Fruit fly (Drosophila melanogaster): Measurements from ENCODE around the gene CG10631.

Gene CG10631

dm6 chr2L:19735635-19736109 is 21.0 kb downstream of the CG10631 start, which contains the start of the genes CG10462 and Nf-YB (continued):
- TF ChIP-seq stwl (tag; optimal IDR thresholded peaks at IDR 0.05) (peak; percentile 88), zen (tag; optimal IDR thresholded peaks at IDR 0.05) (peak; percentile 8), E2f1 (GFP tag; IDR thresholded peaks at IDR 0.05) (no peak), Drgx (GFP tag; IDR thresholded peaks at IDR 0.05) (no peak), row (GFP tag; IDR thresholded peaks at IDR 0.05) (no peak), her (GFP tag; optimal IDR thresholded peaks at IDR 0.05) (no peak), HmgD (GFP tag; optimal IDR thresholded peaks at IDR 0.05) (peak; percentile 66), gem (tag; optimal IDR thresholded peaks at IDR 0.05) (no peak), Dip3 (GFP tag; optimal IDR thresholded peaks at IDR 0.05) (peak; percentile 45), CG17912 (GFP tag; optimal IDR thresholded peaks at IDR 0.05) (no peak), CG16863 (GFP tag; optimal IDR thresholded peaks at IDR 0.05) (no peak), odd (GFP tag; optimal IDR thresholded peaks at IDR 0.05) (no peak), Atf-2 (GFP tag; optimal IDR thresholded peaks at IDR 0.05) (no peak), dan (GFP tag; IDR thresholded peaks at IDR 0.05) (no peak), usp (GFP tag; optimal IDR thresholded peaks at IDR 0.05) (no peak), kay (GFP tag; optimal IDR thresholded peaks at IDR 0.05) (no peak), nom (GFP tag; optimal IDR thresholded peaks at IDR 0.05) (no peak), scrt (GFP tag; optimal IDR thresholded peaks at IDR 0.05) (no peak), CG3995 (GFP tag; optimal IDR thresholded peaks at IDR 0.05) (peak; percentile 16), Jarid2 (GFP tag; optimal IDR thresholded peaks at IDR 0.05) (no peak), CG3407 (GFP tag; optimal IDR thresholded peaks at IDR 0.05) (no peak), CG32767 (GFP tag; IDR thresholded peaks at IDR 0.05) (no peak), CG4404 (GFP tag; IDR thresholded peaks at IDR 0.05) (no peak), CG31388 (GFP tag; optimal IDR thresholded peaks at IDR 0.05) (no peak), CG30431 (GFP tag; optimal IDR thresholded peaks at IDR 0.05) (no peak), CG12744 (GFP tag; optimal IDR thresholded peaks at IDR 0.05) (no peak), lmd (GFP tag; IDR thresholded peaks at IDR 0.05) (no peak), corto (GFP tag; optimal IDR thresholded peaks at IDR 0.05) (no peak), CG8359 (GFP tag; optimal IDR thresholded peaks at IDR 0.05; ENCODE audit: borderline replicate concordance) (no peak), Hand (GFP tag; optimal IDR thresholded peaks at IDR 0.05) (no peak), run (tag; optimal IDR thresholded peaks at IDR 0.05) (no peak), Dll (GFP tag; IDR thresholded peaks at IDR 0.05; ENCODE audit: partially characterized antibody) (peak; percentile 85), ara (GFP tag; IDR thresholded peaks at IDR 0.05) (no peak), chm (GFP tag; IDR thresholded peaks at IDR 0.05) (no peak), CG7372 (GFP tag; IDR thresholded peaks at IDR 0.05) (no peak), CG13296 (GFP tag; optimal IDR thresholded peaks at IDR 0.05) (no peak), ap (GFP tag; IDR thresholded peaks at IDR 0.05) (no peak), CG4707 (GFP tag; optimal IDR thresholded peaks at IDR 0.05) (no peak), al (GFP tag; IDR thresholded peaks at IDR 0.05) (no peak), CG10147 (GFP tag; optimal IDR thresholded peaks at IDR 0.05) (no peak), lilli (GFP tag; optimal IDR thresholded peaks at IDR 0.05) (no peak), CG5180 (GFP tag; optimal IDR thresholded peaks at IDR 0.05) (no peak), gsb-n (tag; optimal IDR thresholded peaks at IDR 0.05) (no peak), NC2α (GFP tag; optimal IDR thresholded peaks at IDR 0.05) (no peak), CG4854 (GFP tag; optimal IDR thresholded peaks at IDR 0.05) (no peak), CG10209 (GFP tag; optimal IDR thresholded peaks at IDR 0.05) (no peak), Side (GFP tag; optimal IDR thresholded peaks at IDR 0.05) (no peak), Dad (GFP tag; optimal IDR thresholded peaks at IDR 0.05) (no peak), jing (GFP tag; optimal IDR thresholded peaks at IDR 0.05) (no peak), CG6854 (GFP tag; optimal IDR thresholded peaks at IDR 0.05) (no peak), pita (GFP tag; optimal IDR thresholded peaks at IDR 0.05) (no peak), pnt (GFP tag; optimal IDR thresholded peaks at IDR 0.05) (no peak)
